Fruit fly (Drosophila melanogaster) whole organism, embryonic: ENCODE data around the gene iav.

Source experiments
- Abd-B ChIP-seq: fragments of 200-800 bp; sonication (Bioruptor generic); optimal IDR thresholded peaks from 2 replicates; lab custom pipeline; 2018; ENCODE audit warnings: missing biosample characterization, mild to moderate bottlenecking, missing genetic modification characterization, moderate library complexity
- C15 ChIP-seq: fragments of 200-800 bp; sonication (Bioruptor generic); IDR thresholded peaks from 3 replicates; pipeline ENCODE4 v1.3.6; 2022; ENCODE audit warnings: missing biosample characterization, missing genetic modification characterization
- CG10543 ChIP-seq: fragments of 200-800 bp; sonication (Bioruptor generic); optimal IDR thresholded peaks from 3 replicates; lab custom pipeline; 2017; ENCODE audit warnings: missing biosample characterization, mild to moderate bottlenecking, missing genetic modification characterization, moderate library complexity
- CG10959 ChIP-seq: fragments of 200-800 bp; sonication (Bioruptor generic); IDR thresholded peaks from 2 replicates; pipeline ENCODE4 v1.3.6; 2022; ENCODE audit warnings: missing biosample characterization, missing genetic modification characterization
- CG11398 ChIP-seq: fragments of 200-800 bp; sonication (Bioruptor generic); optimal IDR thresholded peaks from 2 replicates; lab custom pipeline; 2016; ENCODE audit warnings: missing biosample characterization, missing genetic modification characterization
- CG12155 ChIP-seq: fragments of 200-800 bp; sonication (Bioruptor generic); optimal IDR thresholded peaks from 3 replicates; lab custom pipeline; 2016; ENCODE audit warnings: missing biosample characterization, missing genetic modification characterization
- CG12391 ChIP-seq: fragments of 200-800 bp; sonication (Bioruptor generic); optimal IDR thresholded peaks from 3 replicates; lab custom pipeline; 2018; ENCODE audit warnings: missing biosample characterization, mild to moderate bottlenecking, missing genetic modification characterization, moderate library complexity
- CG12769 ChIP-seq: fragments of 200-800 bp; sonication (Bioruptor generic); optimal IDR thresholded peaks from 2 replicates; lab custom pipeline; 2019; ENCODE audit warnings: missing biosample characterization, mild to moderate bottlenecking, missing genetic modification characterization, moderate library complexity
- CG14014 ChIP-seq: fragments of 200-800 bp; sonication (Bioruptor generic); IDR thresholded peaks from 2 replicates; pipeline ENCODE4 v1.3.6; 2022; ENCODE audit warnings: missing biosample characterization, missing genetic modification characterization
- CG14441 ChIP-seq: fragments of 200-800 bp; sonication (Bioruptor generic); IDR thresholded peaks from 2 replicates; pipeline ENCODE4 v1.3.6; 2022; ENCODE audit warnings: missing biosample characterization, missing genetic modification characterization
- CG17568 ChIP-seq: fragments of 200-800 bp; sonication (Bioruptor generic); optimal IDR thresholded peaks from 2 replicates; lab custom pipeline; 2018; ENCODE audit warnings: missing biosample characterization, mild to moderate bottlenecking, missing genetic modification characterization, moderate library complexity
- CG31388 ChIP-seq: fragments of 200-800 bp; sonication (Bioruptor generic); optimal IDR thresholded peaks from 2 replicates; lab custom pipeline; 2016; ENCODE audit warnings: missing biosample characterization, missing genetic modification characterization
- CG4424 ChIP-seq: fragments of 200-800 bp; sonication (Bioruptor generic); optimal IDR thresholded peaks from 3 replicates; lab custom pipeline; 2016; ENCODE audit warnings: missing biosample characterization, missing genetic modification characterization
- CG4854 ChIP-seq: fragments of 200-800 bp; sonication (Bioruptor generic); optimal IDR thresholded peaks from 2 replicates; lab custom pipeline; 2016; ENCODE audit warnings: missing biosample characterization, missing genetic modification characterization, inconsistent platforms
- CG8388 ChIP-seq: fragments of 200-800 bp; sonication (Bioruptor generic); optimal IDR thresholded peaks from 2 replicates; lab custom pipeline; 2019; ENCODE audit warnings: missing biosample characterization, mild to moderate bottlenecking, missing genetic modification characterization, moderate library complexity
- CG8478 ChIP-seq: fragments of >200 bp; optimal IDR thresholded peaks from 2 replicates; lab custom pipeline; 2018
- CG9727 ChIP-seq: fragments of 200-800 bp; sonication (Bioruptor generic); optimal IDR thresholded peaks from 3 replicates; lab custom pipeline; 2017; ENCODE audit warnings: missing biosample characterization, mild to moderate bottlenecking, missing genetic modification characterization
- Dip3 ChIP-seq: fragments of 200-800 bp; sonication (Bioruptor generic); optimal IDR thresholded peaks from 3 replicates; lab custom pipeline; 2016; ENCODE audit warnings: missing biosample characterization, missing genetic modification characterization
- Doc2 ChIP-seq: fragments of 200-800 bp; sonication (Bioruptor generic); IDR thresholded peaks from 2 replicates; pipeline ENCODE4 v1.3.6; 2022; ENCODE audit warnings: missing biosample characterization, missing genetic modification characterization
- Elba2 ChIP-seq: fragments of 200-800 bp; sonication (Bioruptor generic); optimal IDR thresholded peaks from 3 replicates; lab custom pipeline; 2016; ENCODE audit warnings: missing biosample characterization, missing genetic modification characterization
- GATAe ChIP-seq: fragments of 200-800 bp; sonication (Bioruptor generic); conservative IDR thresholded peaks from 2 replicates; pipeline ENCODE4 v1.3.6; 2022; ENCODE audit warnings: missing biosample characterization, missing genetic modification characterization
- Gug ChIP-seq: fragments of 200-800 bp; sonication (Bioruptor generic); IDR thresholded peaks from 4 replicates; pipeline ENCODE4 v1.3.6; 2022; ENCODE audit warnings: missing biosample characterization, missing genetic modification characterization
- HLH54F ChIP-seq: fragments of 200-800 bp; sonication (Bioruptor generic); optimal IDR thresholded peaks from 3 replicates; lab custom pipeline; 2016; ENCODE audit warnings: missing biosample characterization, missing genetic modification characterization
- HmgZ ChIP-seq: fragments of 200-800 bp; sonication (Bioruptor generic); optimal IDR thresholded peaks from 2 replicates; lab custom pipeline; 2018; ENCODE audit warnings: missing biosample characterization, mild to moderate bottlenecking, missing genetic modification characterization
- Hmx ChIP-seq: fragments of 200-800 bp; sonication (Bioruptor generic); optimal IDR thresholded peaks from 2 replicates; lab custom pipeline; 2016; ENCODE audit warnings: missing biosample characterization, missing genetic modification characterization
- Oli ChIP-seq: fragments of 200-800 bp; sonication (Bioruptor generic); optimal IDR thresholded peaks from 2 replicates; lab custom pipeline; 2018; ENCODE audit warnings: missing biosample characterization, mild to moderate bottlenecking, missing genetic modification characterization, moderate library complexity
- Optix ChIP-seq: fragments of 200-800 bp; sonication (Bioruptor generic); IDR thresholded peaks from 3 replicates; pipeline ENCODE4 v1.3.6; 2022; ENCODE audit warnings: missing biosample characterization, missing genetic modification characterization
- YL-1 ChIP-seq: fragments of 200-800 bp; sonication (Bioruptor generic); optimal IDR thresholded peaks from 3 replicates; lab custom pipeline; 2017; ENCODE audit warnings: missing biosample characterization, mild to moderate bottlenecking, missing genetic modification characterization
- ap ChIP-seq: fragments of 200-800 bp; sonication (Bioruptor generic); IDR thresholded peaks from 2 replicates; pipeline ENCODE4 v1.3.6; 2022; ENCODE audit warnings: missing biosample characterization, missing genetic modification characterization
- cg ChIP-seq: fragments of 200-800 bp; sonication (Bioruptor generic); optimal IDR thresholded peaks from 3 replicates; lab custom pipeline; 2019; ENCODE audit warnings: missing biosample characterization, mild to moderate bottlenecking, missing genetic modification characterization, moderate library complexity
- chn ChIP-seq: fragments of 200-800 bp; sonication (Bioruptor generic); optimal IDR thresholded peaks from 2 replicates; lab custom pipeline; 2016; ENCODE audit warnings: missing biosample characterization, missing genetic modification characterization
- dysf ChIP-seq: fragments of 200-800 bp; sonication (Bioruptor generic); IDR thresholded peaks from 3 replicates; pipeline ENCODE4 v1.3.6; 2022; ENCODE audit warnings: missing biosample characterization, missing genetic modification characterization
- emc ChIP-seq: fragments of 200-800 bp; sonication (Bioruptor generic); optimal IDR thresholded peaks from 2 replicates; lab custom pipeline; 2016; ENCODE audit warnings: missing biosample characterization, missing genetic modification characterization
- esg ChIP-seq: fragments of 200-800 bp; sonication (Bioruptor generic); conservative IDR thresholded peaks from 2 replicates; pipeline ENCODE4 v1.3.6; 2022; ENCODE audit warnings: missing biosample characterization, missing genetic modification characterization
- eve ChIP-seq, 2 experiments: fragments of >200 bp; optimal IDR thresholded peaks; 2 replicates each; lab custom pipeline; 2017; ENCODE audit warnings: missing biosample characterization in 2 of 2, missing genetic modification characterization in 2 of 2
- gsb ChIP-seq: fragments of 200-800 bp; sonication (Bioruptor generic); IDR thresholded peaks from 2 replicates; pipeline ENCODE4 v1.3.6; 2022; ENCODE audit warnings: missing biosample characterization, missing genetic modification characterization
- insv ChIP-seq, 2 experiments: fragments of 200-800 bp; sonication (Bioruptor generic); optimal IDR thresholded peaks; 3 replicates each; lab custom pipeline; 2016 to 2018; ENCODE audit warnings: missing biosample characterization in 2 of 2, missing genetic modification characterization in 2 of 2
- inv ChIP-seq: fragments of 200-800 bp; sonication (Bioruptor generic); IDR thresholded peaks from 2 replicates; pipeline ENCODE4 v1.3.6; 2022; ENCODE audit warnings: missing biosample characterization, missing genetic modification characterization; ENCODE audit not compliant: partially characterized antibody
- lab ChIP-seq: fragments of 200-800 bp; sonication (Bioruptor generic); optimal IDR thresholded peaks from 3 replicates; lab custom pipeline; 2017; ENCODE audit warnings: missing biosample characterization, missing genetic modification characterization, mild to moderate bottlenecking, moderate library complexity, missing genetic modification reagents
- lilli ChIP-seq: fragments of 200-800 bp; sonication (Bioruptor generic); optimal IDR thresholded peaks from 3 replicates; lab custom pipeline; 2016; ENCODE audit warnings: missing biosample characterization, missing genetic modification characterization
- oc ChIP-seq: fragments of 200-800 bp; sonication (Bioruptor generic); optimal IDR thresholded peaks from 2 replicates; lab custom pipeline; 2018; ENCODE audit warnings: missing biosample characterization, mild to moderate bottlenecking, missing genetic modification characterization, moderate library complexity
- p53 ChIP-seq: fragments of 200-800 bp; sonication (Bioruptor generic); optimal IDR thresholded peaks from 2 replicates; lab custom pipeline; 2016; ENCODE audit warnings: missing biosample characterization, missing genetic modification characterization
- row ChIP-seq: fragments of 200-800 bp; sonication (Bioruptor generic); IDR thresholded peaks from 3 replicates; pipeline ENCODE4 v1.3.6; 2022; ENCODE audit warnings: missing biosample characterization, missing genetic modification characterization
- run ChIP-seq: fragments of 200-800 bp; sonication (Bioruptor generic); optimal IDR thresholded peaks from 3 replicates; lab custom pipeline; 2018; ENCODE audit warnings: missing biosample characterization, mild to moderate bottlenecking, missing genetic modification characterization
- sc ChIP-seq, 3 experiments: fragments of >200 bp in 2 of 3; fragments of 200-800 bp in 1 of 3; sonication (Bioruptor generic) in 1 of 3; optimal IDR thresholded peaks; 2 replicates in 2 of 3; 3 replicates in 1 of 3; lab custom pipeline; 2017; ENCODE audit warnings: mild to moderate bottlenecking in 1 of 3, missing biosample characterization in 1 of 3, missing genetic modification characterization in 1 of 3, missing genetic modification reagents in 1 of 3
- sens ChIP-seq: fragments of 200-800 bp; sonication (Bioruptor generic); peaks from one replicate; lab custom pipeline; 2016; ENCODE audit warnings: missing biosample characterization, missing genetic modification characterization
- sim ChIP-seq: fragments of 200-800 bp; sonication (Bioruptor generic); IDR thresholded peaks from 2 replicates; pipeline ENCODE4 v1.3.6; 2022; ENCODE audit warnings: missing biosample characterization, missing genetic modification characterization
- slou ChIP-seq: fragments of 200-800 bp; sonication (Bioruptor generic); optimal IDR thresholded peaks from 3 replicates; lab custom pipeline; 2016; ENCODE audit warnings: missing biosample characterization, missing genetic modification characterization
- tx ChIP-seq: fragments of 200-800 bp; sonication (Bioruptor generic); optimal IDR thresholded peaks from 2 replicates; lab custom pipeline; 2016; ENCODE audit warnings: missing biosample characterization, missing genetic modification characterization
- usp ChIP-seq: fragments of >200 bp; optimal IDR thresholded peaks from 2 replicates; lab custom pipeline; 2017; ENCODE audit warnings: missing biosample characterization, missing genetic modification characterization
- z ChIP-seq: fragments of 200-800 bp; sonication (Bioruptor generic); IDR thresholded peaks from 3 replicates; pipeline ENCODE4 v1.3.6; 2022; ENCODE audit warnings: missing biosample characterization, missing genetic modification characterization

iav gene

dm6 chrX:6856332-6856995 is 42.7 kb downstream of the iav start (continued):
- TF ChIP-seq CG12391 (tag; lab: Kevin White, UChicago) (peak; percentile 68), Elba2 (no peak), CG9727 (GFP tag; lab: Kevin White, UChicago) (peak; percentile 48), CG10959 (peak; percentile 47), Hmx (no peak), oc (tag; lab: Kevin White, UChicago) (peak; percentile 61), GATAe (GFP tag; lab: Robert Waterston, UW) (peak; percentile 19; the same call in 1 of the 2 replicates), CG8478 (no peak), run (tag; lab: Kevin White, UChicago) (peak; percentile 50), CG17568 (peak; percentile 47), CG14441 (peak; percentile 75), CG12155 (peak; percentile 26), Abd-B (peak; percentile 56), p53 (GFP tag; lab: Kevin White, UChicago) (no peak), slou (no peak), Gug (peak; percentile 26; the same call in 1 of the 4 replicates), HmgZ (tag; lab: Kevin White, UChicago) (peak; percentile 45), sc (optimal IDR thresholded peaks at IDR 0.05; lab: Kevin White, UChicago) (no peak), sc (GFP tag; optimal IDR thresholded peaks at IDR 0.05; lab: Kevin White, UChicago) (no peak), inv (GFP tag; lab: Robert Waterston, UW) (no peak), tx (GFP tag; lab: Kevin White, UChicago) (no peak), emc (GFP tag; lab: Kevin White, UChicago) (no peak), z (no peak), sens (GFP tag; lab: Kevin White, UChicago) (peak; percentile 19), Doc2 (GFP tag; lab: Robert Waterston, UW) (no peak), esg (GFP tag; lab: Robert Waterston, UW) (peak; percentile 70), YL-1 (no peak), ap (GFP tag; lab: Robert Waterston, UW) (peak; percentile 76), HLH54F (no peak), dysf (GFP tag; lab: Robert Waterston, UW) (peak; percentile 82), row (GFP tag; lab: Robert Waterston, UW) (peak; percentile 84), CG12769 (tag; lab: Kevin White, UChicago) (peak; percentile 46), C15 (0 out of 3 replicates have a peak, but pooled peaks have one; percentile 45), lab (GFP tag; lab: Kevin White, UChicago) (peak; percentile 82), CG10543 (GFP tag; lab: Kevin White, UChicago) (no peak), CG4854 (GFP tag; lab: Kevin White, UChicago) (no peak), chn (GFP tag; lab: Kevin White, UChicago) (no peak), gsb (GFP tag; lab: Robert Waterston, UW) (peak; percentile 23), CG4424 (peak; percentile 49), Optix (GFP tag; lab: Robert Waterston, UW) (no peak), CG8388 (GFP tag; lab: Kevin White, UChicago) (peak; percentile 63), eve (GFP tag; optimal IDR thresholded peaks at IDR 0.05; lab: Kevin White, UChicago) (no peak), Dip3 (GFP tag; lab: Kevin White, UChicago) (no peak), Oli (tag; lab: Kevin White, UChicago) (peak; percentile 80), CG11398 (GFP tag; lab: Kevin White, UChicago) (no peak), lilli (peak; percentile 17), insv (GFP tag; optimal IDR thresholded peaks at IDR 0.05; lab: Kevin White, UChicago) (no peak), usp (GFP tag; lab: Kevin White, UChicago) (no peak), CG31388 (GFP tag; lab: Kevin White, UChicago) (no peak), sim (GFP tag; lab: Robert Waterston, UW) (0 out of 2 replicates have a peak, but pooled peaks have one; percentile 14), cg (GFP tag; lab: Kevin White, UChicago) (no peak), CG14014 (GFP tag; lab: Robert Waterston, UW) (peak; percentile 43; the same call in 1 of the 2 replicates)
